Worm (Caenorhabditis elegans): Measurements from ENCODE around the gene R08E3.3.

DNA sequence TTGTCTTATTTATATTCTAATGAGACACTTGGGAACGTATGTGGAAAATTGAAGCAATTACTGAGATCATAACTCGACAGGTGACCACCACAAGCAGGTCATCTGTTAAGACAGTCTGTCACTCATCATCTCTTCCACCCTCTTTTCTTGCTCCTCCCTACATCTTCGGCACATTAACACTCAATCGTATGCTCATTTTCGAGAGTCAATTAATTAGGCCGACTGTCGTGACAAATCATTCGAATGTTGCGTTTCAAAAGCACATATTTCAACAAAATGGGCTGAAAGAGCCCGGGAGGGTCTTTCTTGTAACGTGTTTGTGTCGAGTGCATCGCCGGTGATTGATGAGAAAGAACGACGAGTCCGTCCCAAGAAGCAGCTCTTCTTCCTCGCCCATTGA is 16.1 kb upstream of the R08E3.3 start:
- no peak for TF ChIP-seq efl-1 (GFP tag; optimal IDR thresholded peaks at IDR 0.05)
- no peak for TF ChIP-seq nhr-179 (tag; optimal IDR thresholded peaks at IDR 0.05)
- TF ChIP-seq hlh-12 (tag; optimal IDR thresholded peaks at IDR 0.05), result no peak
- no peak for TF ChIP-seq unc-130 (GFP tag; optimal IDR thresholded peaks at IDR 0.05)
- TF ChIP-seq madf-10 (tag; optimal IDR thresholded peaks at IDR 0.05), result no peak
- no peak for TF ChIP-seq attf-6 (GFP tag; IDR thresholded peaks at IDR 0.05)
- no peak for TF ChIP-seq unc-62 (GFP tag; optimal IDR thresholded peaks at IDR 0.05)
- no peak for TF ChIP-seq ama-1 (optimal IDR thresholded peaks at IDR 0.05)
- no peak for TF ChIP-seq ama-1 (GFP tag; optimal IDR thresholded peaks at IDR 0.05)
- TF ChIP-seq B0035.1 (tag; optimal IDR thresholded peaks at IDR 0.05), result no peak

Data from whole organism, young adult.